Worm (Caenorhabditis elegans): ENCODE results near the gene gei-13.

- TF ChIP-seq flt-1 (GFP tag; IDR thresholded peaks at IDR 0.05) = no peak
- no peak for TF ChIP-seq ref-1 (GFP tag; conservative IDR thresholded peaks at IDR 0.05)
- TF ChIP-seq med-1 (GFP tag; optimal IDR thresholded peaks at IDR 0.05; ENCODE audit: insufficient read depth) = no peak
- no peak for TF ChIP-seq klf-2 (GFP tag; conservative IDR thresholded peaks at IDR 0.05)
Observed at ce11 chrIII:9595563-9595962, 41.4 kb downstream of the gei-13 start, which contains the start of gene rom-2.
